Fruit fly (Drosophila melanogaster): ENCODE data around the gene Mst36Fa.

Gene Mst36Fa

dm6 chr2L:18645468-18645867, 31.3 kb downstream of the Mst36Fa start (continued):
- TF ChIP-seq CG34406 (GFP tag; optimal IDR thresholded peaks at IDR 0.05) (peak; percentile 65), spab (GFP tag; optimal IDR thresholded peaks at IDR 0.05) (peak; percentile 45), fkh (GFP tag; optimal IDR thresholded peaks at IDR 0.05) (no peak), CG8632 (GFP tag; optimal IDR thresholded peaks at IDR 0.05) (peak; percentile 59), esn (GFP tag; optimal IDR thresholded peaks at IDR 0.05) (peak; percentile 83), Eip75B (GFP tag; optimal IDR thresholded peaks at IDR 0.05) (peak; percentile 83), CG3919 (GFP tag; optimal IDR thresholded peaks at IDR 0.05) (peak; percentile 78), CG32006 (GFP tag; optimal IDR thresholded peaks at IDR 0.05) (peak; percentile 72), CG1621 (tag; optimal IDR thresholded peaks at IDR 0.05) (peak; percentile 55), fd85E (GFP tag; optimal IDR thresholded peaks at IDR 0.05) (no peak), CG10631 (GFP tag; optimal IDR thresholded peaks at IDR 0.05) (peak; percentile 64), Ets21C (GFP tag; optimal IDR thresholded peaks at IDR 0.05) (peak; percentile 56), Smox (GFP tag; optimal IDR thresholded peaks at IDR 0.05) (peak; percentile 71), lz (GFP tag; optimal IDR thresholded peaks at IDR 0.05) (peak; percentile 69), CG11902 (GFP tag; optimal IDR thresholded peaks at IDR 0.05) (peak; percentile 58), Hr4 (GFP tag; optimal IDR thresholded peaks at IDR 0.05) (peak; percentile 66), CG10669 (GFP tag; optimal IDR thresholded peaks at IDR 0.05) (peak; percentile 70), CG15336 (GFP tag; IDR thresholded peaks at IDR 0.05) (peak; percentile 61), Met (GFP tag; optimal IDR thresholded peaks at IDR 0.05) (peak; percentile 74), Sox15 (GFP tag; optimal IDR thresholded peaks at IDR 0.05) (peak; percentile 49), CG8119 (GFP tag; IDR thresholded peaks at IDR 0.05) (peak; percentile 66; the same call in 2 of the 3 replicates), topi (GFP tag; optimal IDR thresholded peaks at IDR 0.05) (peak; percentile 71), eg (GFP tag; IDR thresholded peaks at IDR 0.05) (peak; percentile 56; the same call in 1 of the 3 replicates), CG6854 (GFP tag; optimal IDR thresholded peaks at IDR 0.05) (peak; percentile 16), dac (GFP tag; optimal IDR thresholded peaks at IDR 0.05) (no peak), acj6 (GFP tag; optimal IDR thresholded peaks at IDR 0.05) (peak; percentile 72), achi (GFP tag; optimal IDR thresholded peaks at IDR 0.05) (peak; percentile 64), svp (GFP tag) (peak; percentile 88), CG6276 (GFP tag; optimal IDR thresholded peaks at IDR 0.05) (peak; percentile 22), CG4318 (GFP tag; optimal IDR thresholded peaks at IDR 0.05) (peak; percentile 28)

- TF ChIP-seq Blimp-1 (GFP tag; optimal IDR thresholded peaks at IDR 0.05) (no peak), Ets96B (tag; optimal IDR thresholded peaks at IDR 0.05) (no peak), CG11294 (GFP tag; IDR thresholded peaks at IDR 0.05) (no peak), CG11762 (GFP tag; optimal IDR thresholded peaks at IDR 0.05; ENCODE audit: insufficient read depth) (no peak), CG6276 (GFP tag; optimal IDR thresholded peaks at IDR 0.05) (no peak), topi (GFP tag; optimal IDR thresholded peaks at IDR 0.05) (no peak), pdm3 (GFP tag; optimal IDR thresholded peaks at IDR 0.05) (no peak), acj6 (GFP tag; optimal IDR thresholded peaks at IDR 0.05) (no peak), Smox (GFP tag; optimal IDR thresholded peaks at IDR 0.05) (no peak), Sox15 (GFP tag; optimal IDR thresholded peaks at IDR 0.05) (no peak), CG6163 (GFP tag; IDR thresholded peaks at IDR 0.05) (no peak), Lpt (GFP tag; optimal IDR thresholded peaks at IDR 0.05) (no peak), CG32006 (GFP tag; optimal IDR thresholded peaks at IDR 0.05) (no peak), CG6854 (GFP tag; optimal IDR thresholded peaks at IDR 0.05) (no peak), net (GFP tag; optimal IDR thresholded peaks at IDR 0.05) (no peak), CG9139 (GFP tag; optimal IDR thresholded peaks at IDR 0.05) (no peak), CG11902 (GFP tag; optimal IDR thresholded peaks at IDR 0.05) (no peak), CG8319 (GFP tag; optimal IDR thresholded peaks at IDR 0.05) (no peak)
Observed at dm6 chr2L:18641087-18641486, 35.7 kb downstream of the Mst36Fa start.

- TF ChIP-seq eg (GFP tag; IDR thresholded peaks at IDR 0.05) (peak; percentile 40; the same call in 1 of the 3 replicates), salr (GFP tag; optimal IDR thresholded peaks at IDR 0.05) (no peak), Eip78C (GFP tag) (peak; percentile 65), CG32006 (GFP tag; optimal IDR thresholded peaks at IDR 0.05) (peak; percentile 50), fkh (GFP tag; optimal IDR thresholded peaks at IDR 0.05) (no peak), CG8119 (GFP tag; IDR thresholded peaks at IDR 0.05) (0 out of 3 replicates have a peak, but pooled peaks have one; percentile 27), CG7368 (GFP tag; optimal IDR thresholded peaks at IDR 0.05) (no peak), CG15336 (GFP tag; IDR thresholded peaks at IDR 0.05) (0 out of 2 replicates have a peak, but pooled peaks have one; percentile 32), CG6163 (GFP tag; IDR thresholded peaks at IDR 0.05) (peak; percentile 16; the same call in 1 of the 3 replicates), Hr4 (GFP tag; optimal IDR thresholded peaks at IDR 0.05) (peak; percentile 31), Sox102F (GFP tag; optimal IDR thresholded peaks at IDR 0.05) (no peak)
Observed at dm6 chr2L:18638945-18639344, 37.9 kb downstream of the Mst36Fa start.
